Worm (Caenorhabditis elegans) whole organism, L1 larva: ENCODE measurements around the gene tcer-1.

Source experiments
- ceh-82 ChIP-seq, 3 experiments: fragments of 150-350 bp in 1 of 3; sonication (generic microtip) in 2 of 3; optimal IDR thresholded peaks; 2 replicates each; lab custom pipeline; 2014 to 2017; ENCODE audit warnings: missing biosample characterization in 3 of 3, missing genetic modification characterization in 3 of 3
- lin-35 ChIP-seq, 2 experiments: fragments of 150-350 bp; optimal IDR thresholded peaks; 2 replicates each; lab custom pipeline; 2014; ENCODE audit warnings: missing biosample characterization in 2 of 2, missing genetic modification characterization in 2 of 2, missing genetic modification reagents in 2 of 2

- TF ChIP-seq ceh-82 (tag; optimal IDR thresholded peaks at IDR 0.05; lab: Kevin White, UChicago), result no peak
- no peak for TF ChIP-seq lin-35 (GFP tag; optimal IDR thresholded peaks at IDR 0.05; lab: Kevin White, UChicago)
Measured at ce11 chrII:7002956-7003357, 46.9 kb downstream of the tcer-1 start.
